Fruit fly (Drosophila melanogaster): ENCODE measurements around the gene RpL27.
A peak's percentile ranks its signal among the peaks of the same experiment; 100 is the strongest.

The RpL27 gene

dm6 chr3R:25647577-25648257, 37.1 kb downstream of the RpL27 start (continued):
- TF ChIP-seq cas (GFP tag; IDR thresholded peaks at IDR 0.05) (no peak), CG33213 (GFP tag; optimal IDR thresholded peaks at IDR 0.05) (peak; percentile 12), CG5180 (GFP tag; optimal IDR thresholded peaks at IDR 0.05) (no peak), BEAF-32 (GFP tag; optimal IDR thresholded peaks at IDR 0.05) (peak; percentile 37), CG4820 (GFP tag; optimal IDR thresholded peaks at IDR 0.05) (no peak), CG10979 (tag; optimal IDR thresholded peaks at IDR 0.05) (peak; percentile 37), CG12769 (tag; optimal IDR thresholded peaks at IDR 0.05) (no peak), Dbx (GFP tag; IDR thresholded peaks at IDR 0.05) (peak; percentile 49; the same call in 1 of the 3 replicates), pzg (GFP tag; optimal IDR thresholded peaks at IDR 0.05) (peak; percentile 20), Stat92E (GFP tag; optimal IDR thresholded peaks at IDR 0.05) (no peak), CG15514 (GFP tag; optimal IDR thresholded peaks at IDR 0.05) (no peak), CG6683 (GFP tag; optimal IDR thresholded peaks at IDR 0.05) (no peak), HmgD (GFP tag; optimal IDR thresholded peaks at IDR 0.05) (peak; percentile 51), crol (GFP tag; IDR thresholded peaks at IDR 0.05) (no peak), tx (GFP tag; optimal IDR thresholded peaks at IDR 0.05) (no peak), CG3995 (GFP tag; optimal IDR thresholded peaks at IDR 0.05) (no peak), CG4282 (GFP tag; optimal IDR thresholded peaks at IDR 0.05) (no peak), dmrt99B (tag; optimal IDR thresholded peaks at IDR 0.05) (no peak), Ada2b (GFP tag; IDR thresholded peaks at IDR 0.05) (no peak)

DNA sequence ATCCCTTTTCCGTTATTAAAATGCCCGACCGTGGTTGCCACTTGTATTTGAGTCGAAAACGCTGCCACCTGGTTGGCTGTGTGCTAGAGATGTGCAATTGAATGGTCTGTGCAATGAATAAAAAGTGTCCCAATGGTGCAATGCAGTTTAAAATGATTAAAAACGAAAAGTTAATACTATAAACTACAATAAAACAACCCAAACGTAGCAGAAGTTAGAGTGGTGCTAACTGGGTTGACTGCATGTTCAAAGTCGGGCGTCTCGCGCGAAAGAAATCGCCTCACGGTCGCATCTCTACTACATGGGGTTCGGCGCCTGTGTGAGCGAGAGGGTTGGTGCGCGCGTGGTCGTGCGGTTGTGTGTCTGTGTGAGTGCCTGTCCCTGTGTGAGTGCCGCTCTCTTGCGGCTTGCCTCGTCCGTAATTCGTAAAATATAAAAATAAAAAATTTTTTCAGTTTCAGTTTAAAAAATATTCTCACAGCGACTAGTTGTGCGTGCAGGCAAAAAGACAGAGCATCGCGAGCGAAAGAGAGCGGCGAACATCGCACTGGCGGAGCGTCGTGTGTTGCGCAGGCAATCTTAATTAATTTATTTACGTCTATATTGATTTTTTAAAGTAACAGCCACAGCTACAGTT, 37.9 kb downstream of the RpL27 start:
- TF ChIP-seq bowl (GFP tag; IDR thresholded peaks at IDR 0.05), result peak; percentile 79; the same call in 1 of the 2 replicates
- peak; percentile 93 for TF ChIP-seq NK7.1 (GFP tag; optimal IDR thresholded peaks at IDR 0.05)
- TF ChIP-seq CG8944 (GFP tag; optimal IDR thresholded peaks at IDR 0.05), result peak; percentile 96
- peak; percentile 95 for TF ChIP-seq CG12769 (tag; optimal IDR thresholded peaks at IDR 0.05)
- peak; percentile 89 for TF ChIP-seq CG2116 (GFP tag; optimal IDR thresholded peaks at IDR 0.05)
- TF ChIP-seq pnt (GFP tag; optimal IDR thresholded peaks at IDR 0.05), result peak; percentile 96
- peak; percentile 93 for TF ChIP-seq Abd-B (GFP tag; optimal IDR thresholded peaks at IDR 0.05)
- TF ChIP-seq slbo (GFP tag; IDR thresholded peaks at IDR 0.05), result peak; percentile 96
- peak; percentile 76 for TF ChIP-seq peb (GFP tag; IDR thresholded peaks at IDR 0.05)
- peak; percentile 78 for TF ChIP-seq Rx (GFP tag; IDR thresholded peaks at IDR 0.05)
- TF ChIP-seq bigmax (GFP tag; optimal IDR thresholded peaks at IDR 0.05), result no peak
- TF ChIP-seq CG9727 (GFP tag; optimal IDR thresholded peaks at IDR 0.05), result peak; percentile 92
- TF ChIP-seq PHDP (tag; optimal IDR thresholded peaks at IDR 0.05), result peak; percentile 89
- TF ChIP-seq tio (GFP tag; optimal IDR thresholded peaks at IDR 0.05), result peak; percentile 86
- TF ChIP-seq CG17912 (GFP tag; optimal IDR thresholded peaks at IDR 0.05), result peak; percentile 79
- peak; percentile 82; the same call in 1 of the 2 replicates for TF ChIP-seq Oaz (GFP tag; IDR thresholded peaks at IDR 0.05)
- TF ChIP-seq grau (tag; optimal IDR thresholded peaks at IDR 0.05), result peak; percentile 90
- TF ChIP-seq CG3163 (GFP tag; optimal IDR thresholded peaks at IDR 0.05), result peak; percentile 86
- TF ChIP-seq Awh (GFP tag; IDR thresholded peaks at IDR 0.05), result peak; percentile 63; the same call in 1 of the 2 replicates
- TF ChIP-seq CG2875 (GFP tag; optimal IDR thresholded peaks at IDR 0.05), result peak; percentile 79
- peak; percentile 93 for TF ChIP-seq CG16815 (GFP tag; optimal IDR thresholded peaks at IDR 0.05)
- TF ChIP-seq sisA (GFP tag; IDR thresholded peaks at IDR 0.05), result peak; percentile 94
- 0 out of 3 replicates have a peak, but pooled peaks have one; percentile 37 for TF ChIP-seq z (GFP tag; IDR thresholded peaks at IDR 0.05)
- TF ChIP-seq nmo (GFP tag; optimal IDR thresholded peaks at IDR 0.05), result peak; percentile 96
- no peak for TF ChIP-seq corto (GFP tag; optimal IDR thresholded peaks at IDR 0.05)
- no peak for TF ChIP-seq ac (GFP tag; optimal IDR thresholded peaks at IDR 0.05)
- peak; percentile 96 to 97 for TF ChIP-seq dpn (GFP tag; optimal IDR thresholded peaks at IDR 0.05)
- peak; percentile 93 for TF ChIP-seq NfI (GFP tag; optimal IDR thresholded peaks at IDR 0.05)
- TF ChIP-seq Hmx (GFP tag; optimal IDR thresholded peaks at IDR 0.05), result peak; percentile 89
- no peak for TF ChIP-seq br (optimal IDR thresholded peaks at IDR 0.05)
- peak; percentile 94 for TF ChIP-seq CG9215 (GFP tag; IDR thresholded peaks at IDR 0.05)

Data from whole organism, embryonic.